Worm (Caenorhabditis elegans) whole organism, L4 larva: Measurements from ENCODE around the gene sfxn-1.2.

Experiments
- F26F4.8 ChIP-seq: fragments of 200-800 bp; sonication (Bioruptor generic); conservative IDR thresholded peaks from 2 replicates; pipeline ENCODE4 v1.3.6; 2022; ENCODE audit warnings: missing genetic modification characterization, missing compliant biosample characterization
- T26A8.4 ChIP-seq: fragments of 200-800 bp; sonication (Bioruptor generic); IDR thresholded peaks from 2 replicates; pipeline ENCODE4 v1.3.6; 2022; ENCODE audit warnings: missing genetic modification characterization, missing compliant biosample characterization
- Y105C5A.15 ChIP-seq: fragments of 200-800 bp; sonication (Bioruptor generic); IDR thresholded peaks from 2 replicates; pipeline ENCODE4 v1.3.6; 2022; ENCODE audit warnings: missing genetic modification characterization, missing compliant biosample characterization
- ZK337.2 ChIP-seq: fragments of 200-800 bp; sonication (Bioruptor generic); IDR thresholded peaks from 2 replicates; pipeline ENCODE4 v1.3.6; 2022; ENCODE audit warnings: missing genetic modification reagents, missing genetic modification characterization, missing compliant biosample characterization
- aha-1 ChIP-seq: fragments of 150-350 bp; peaks from one replicate; lab custom pipeline; 2014; ENCODE audit warnings: missing biosample characterization, missing genetic modification characterization
- ama-1 ChIP-seq: fragments of 150-350 bp; optimal IDR thresholded peaks from 2 replicates; lab custom pipeline; 2014; ENCODE audit warnings: inconsistent platforms, mixed read lengths
- ceh-32 ChIP-seq: sonication (generic microtip); optimal IDR thresholded peaks from 2 replicates; lab custom pipeline; 2016; ENCODE audit warnings: mild to moderate bottlenecking, missing genetic modification characterization, missing compliant biosample characterization; ENCODE audit not compliant: poor library complexity
- ceh-62 ChIP-seq: sonication (generic microtip); optimal IDR thresholded peaks from 2 replicates; lab custom pipeline; 2017; ENCODE audit warnings: missing biosample characterization, missing genetic modification characterization
- daf-12 ChIP-seq: fragments of 150-350 bp; optimal IDR thresholded peaks from 2 replicates; lab custom pipeline; 2014; ENCODE audit warnings: missing biosample characterization, missing genetic modification reagents, missing genetic modification characterization
- daf-8 ChIP-seq: fragments of 200-800 bp; sonication (Bioruptor generic); IDR thresholded peaks from 2 replicates; pipeline ENCODE4 v1.3.6; 2022; ENCODE audit warnings: missing genetic modification characterization, missing compliant biosample characterization
- dmd-8 ChIP-seq: fragments of 200-800 bp; sonication (Bioruptor generic); IDR thresholded peaks from 2 replicates; pipeline ENCODE4 v1.3.6; 2022; ENCODE audit warnings: missing genetic modification characterization, missing compliant biosample characterization
- dmd-9 ChIP-seq: fragments of 200-800 bp; sonication (Bioruptor generic); IDR thresholded peaks from 2 replicates; pipeline ENCODE4 v1.3.6; 2022; ENCODE audit warnings: missing genetic modification reagents, missing genetic modification characterization, missing compliant biosample characterization
- egl-27 ChIP-seq: sonication (generic microtip); optimal IDR thresholded peaks from 3 replicates; lab custom pipeline; 2017; ENCODE audit warnings: missing biosample characterization, missing genetic modification reagents, missing genetic modification characterization
- fos-1 ChIP-seq: fragments of 150-350 bp; optimal IDR thresholded peaks from 2 replicates; lab custom pipeline; 2014; ENCODE audit warnings: missing biosample characterization, missing genetic modification characterization
- hmg-1.1 ChIP-seq: fragments of 200-800 bp; sonication (Bioruptor generic); IDR thresholded peaks from 2 replicates; pipeline ENCODE4 v1.3.6; 2022; ENCODE audit warnings: missing genetic modification reagents, missing genetic modification characterization, missing compliant biosample characterization
- jun-1 ChIP-seq: fragments of 150-350 bp; optimal IDR thresholded peaks from 2 replicates; lab custom pipeline; 2014; ENCODE audit warnings: missing biosample characterization, missing genetic modification reagents, missing genetic modification characterization
- lim-7 ChIP-seq: fragments of 200-800 bp; sonication (Bioruptor generic); IDR thresholded peaks from 2 replicates; pipeline ENCODE4 v1.3.6; 2022; ENCODE audit warnings: missing genetic modification characterization, missing compliant biosample characterization
- lin-1 ChIP-seq: fragments of 200-800 bp; sonication (Bioruptor generic); IDR thresholded peaks from 2 replicates; pipeline ENCODE4 v1.3.6; 2022; ENCODE audit warnings: missing genetic modification reagents, missing genetic modification characterization, missing compliant biosample characterization
- lin-15B ChIP-seq: fragments of 150-350 bp; sonication (generic microtip); optimal IDR thresholded peaks from 3 replicates; lab custom pipeline; 2014; ENCODE audit warnings: missing biosample characterization, missing genetic modification characterization
- lin-29 ChIP-seq: fragments of 200-800 bp; sonication (Bioruptor generic); IDR thresholded peaks from 2 replicates; pipeline ENCODE4 v1.3.6; 2022; ENCODE audit warnings: missing genetic modification reagents, missing genetic modification characterization, missing compliant biosample characterization
- lin-38 ChIP-seq: fragments of 200-800 bp; sonication (Bioruptor generic); IDR thresholded peaks from 2 replicates; pipeline ENCODE4 v1.3.6; 2022; ENCODE audit warnings: missing genetic modification reagents, missing genetic modification characterization, missing compliant biosample characterization
- lsy-2 ChIP-seq, 2 experiments: fragments of 150-350 bp in 1 of 2; sonication (generic microtip) in 1 of 2; optimal IDR thresholded peaks; 2 replicates each; lab custom pipeline; 2014 to 2017; ENCODE audit warnings: missing biosample characterization in 2 of 2, missing genetic modification characterization in 2 of 2
- mep-1 ChIP-seq: fragments of 150-350 bp; sonication (generic microtip); optimal IDR thresholded peaks from 3 replicates; lab custom pipeline; 2014; ENCODE audit warnings: missing biosample characterization, missing genetic modification characterization
- mxl-2 ChIP-seq: fragments of 200-800 bp; sonication (Bioruptor generic); conservative IDR thresholded peaks from 2 replicates; pipeline ENCODE4 v1.3.6; 2022; ENCODE audit warnings: missing genetic modification reagents, missing genetic modification characterization, missing compliant biosample characterization
- nhr-102 ChIP-seq: sonication (generic microtip); optimal IDR thresholded peaks from 2 replicates; lab custom pipeline; 2016; ENCODE audit warnings: mild to moderate bottlenecking, missing genetic modification characterization, moderate library complexity, missing compliant biosample characterization
- nhr-111 ChIP-seq: fragments of 200-800 bp; sonication (Bioruptor generic); optimal IDR thresholded peaks from 2 replicates; lab custom pipeline; 2018; ENCODE audit warnings: mild to moderate bottlenecking, missing genetic modification characterization, missing compliant biosample characterization
- php-3 ChIP-seq: fragments of 200-800 bp; sonication (Bioruptor generic); IDR thresholded peaks from 2 replicates; pipeline ENCODE4 v1.3.6; 2022; ENCODE audit warnings: missing genetic modification reagents, missing genetic modification characterization, missing compliant biosample characterization
- pqm-1 ChIP-seq: sonication (generic microtip); optimal IDR thresholded peaks from 2 replicates; lab custom pipeline; 2017; ENCODE audit warnings: missing biosample characterization, missing genetic modification characterization
- saeg-2 ChIP-seq: fragments of 200-800 bp; sonication (Bioruptor generic); IDR thresholded peaks from 2 replicates; pipeline ENCODE4 v1.3.6; 2022; ENCODE audit warnings: missing genetic modification reagents, missing genetic modification characterization, missing compliant biosample characterization
- set-16 ChIP-seq: fragments of 200-800 bp; sonication (Bioruptor generic); IDR thresholded peaks from 2 replicates; pipeline ENCODE4 v1.3.6; 2022; ENCODE audit warnings: missing genetic modification reagents, missing genetic modification characterization, missing compliant biosample characterization
- snpc-4 ChIP-seq: fragments of 150-350 bp; optimal IDR thresholded peaks from 2 replicates; lab custom pipeline; 2014; ENCODE audit warnings: missing biosample characterization, missing genetic modification characterization
- spr-1 ChIP-seq: sonication (generic microtip); optimal IDR thresholded peaks from 2 replicates; lab custom pipeline; 2016; ENCODE audit warnings: mild to moderate bottlenecking, missing genetic modification characterization, missing compliant biosample characterization
- tag-97 ChIP-seq: fragments of 200-800 bp; sonication (Bioruptor generic); IDR thresholded peaks from 2 replicates; pipeline ENCODE4 v1.3.6; 2022; ENCODE audit warnings: missing genetic modification characterization, missing compliant biosample characterization
- tra-1 ChIP-seq: fragments of 200-800 bp; sonication (Bioruptor generic); IDR thresholded peaks from 2 replicates; pipeline ENCODE4 v1.3.6; 2022; ENCODE audit warnings: missing genetic modification reagents, missing genetic modification characterization, missing compliant biosample characterization
- unc-130 ChIP-seq: sonication (generic microtip); optimal IDR thresholded peaks from 2 replicates; lab custom pipeline; 2016; ENCODE audit warnings: missing genetic modification reagents, missing genetic modification characterization, missing compliant biosample characterization
- vab-7 ChIP-seq: fragments of 200-800 bp; sonication (Bioruptor generic); IDR thresholded peaks from 2 replicates; pipeline ENCODE4 v1.3.6; 2022; ENCODE audit warnings: missing genetic modification reagents, missing genetic modification characterization, missing compliant biosample characterization
- zag-1 ChIP-seq: fragments of 150-350 bp; optimal IDR thresholded peaks from 2 replicates; lab custom pipeline; 2014; ENCODE audit warnings: missing biosample characterization, missing genetic modification characterization
- ztf-11 ChIP-seq: fragments of 150-350 bp; optimal IDR thresholded peaks from 2 replicates; lab custom pipeline; 2014; ENCODE audit warnings: missing biosample characterization, missing genetic modification characterization
- ztf-7 ChIP-seq: fragments of 150-350 bp; optimal IDR thresholded peaks from 2 replicates; lab custom pipeline; 2014; ENCODE audit warnings: missing biosample characterization, missing genetic modification characterization

The sfxn-1.2 gene

DNA sequence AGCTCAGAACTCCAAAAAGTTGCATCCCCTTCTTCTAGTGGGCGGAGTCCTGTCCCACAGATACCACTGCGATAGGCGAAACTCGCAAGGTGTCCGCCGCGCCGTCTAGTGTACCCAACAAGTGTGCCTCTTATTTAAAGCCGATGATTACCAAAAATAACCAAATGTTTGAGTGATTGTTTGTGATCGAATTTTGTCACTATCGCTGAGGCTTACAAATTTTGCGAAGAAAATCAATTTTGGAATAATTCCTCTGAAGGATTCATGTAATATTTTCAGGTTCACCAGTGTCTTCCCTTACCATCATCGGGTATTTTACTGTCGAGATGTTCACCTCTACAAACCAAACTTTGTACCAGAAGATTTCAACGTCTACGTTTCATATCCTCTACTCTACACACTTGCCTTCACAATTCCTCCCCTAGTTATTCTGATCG, 38.2 kb downstream of the sfxn-1.2 start (continued):
- TF ChIP-seq ceh-62 (tag; lab: Kevin White, UChicago): no peak
- TF ChIP-seq snpc-4 (tag; lab: Kevin White, UChicago): peak; percentile 93
- TF ChIP-seq aha-1 (tag; lab: Kevin White, UChicago): peak; percentile 62
- no peak for TF ChIP-seq lin-1 (GFP tag; lab: Robert Waterston, UW)
- no peak for TF ChIP-seq F26F4.8 (GFP tag; lab: Robert Waterston, UW)
- no peak for TF ChIP-seq mxl-2
- peak; percentile 86 for TF ChIP-seq nhr-102 (tag; lab: Kevin White, UChicago)
- TF ChIP-seq lim-7 (GFP tag; lab: Robert Waterston, UW): 0 out of 2 replicates have a peak, but pooled peaks have one; percentile 50
- TF ChIP-seq lsy-2 (tag; optimal IDR thresholded peaks at IDR 0.05; lab: Kevin White, UChicago): peak in 1 of 2 experiments; percentile 72
- TF ChIP-seq daf-8 (GFP tag; lab: Robert Waterston, UW): no peak
- TF ChIP-seq lin-15B (tag; lab: Kevin White, UChicago): no peak
- TF ChIP-seq dmd-8 (GFP tag; lab: Robert Waterston, UW): no peak
- TF ChIP-seq Y105C5A.15 (GFP tag; lab: Robert Waterston, UW): no peak
- peak; percentile 66 for TF ChIP-seq spr-1
- TF ChIP-seq zag-1 (tag; lab: Kevin White, UChicago): no peak
- TF ChIP-seq ztf-7 (tag; lab: Kevin White, UChicago): peak; percentile 31
- no peak for TF ChIP-seq ceh-32 (tag; lab: Kevin White, UChicago)
- no peak for TF ChIP-seq daf-12 (tag; lab: Kevin White, UChicago)
- no peak for TF ChIP-seq lin-29
- no peak for TF ChIP-seq ZK337.2
- TF ChIP-seq saeg-2 (GFP tag; lab: Robert Waterston, UW): peak; percentile 49; the same call in 1 of the 2 replicates

- TF ChIP-seq unc-130 (GFP tag; lab: Kevin White, UChicago) (no peak), fos-1 (tag; lab: Kevin White, UChicago) (no peak), tag-97 (GFP tag; lab: Robert Waterston, UW) (no peak), set-16 (no peak), vab-7 (GFP tag; lab: Robert Waterston, UW) (no peak), ZK337.2 (no peak), jun-1 (tag; lab: Kevin White, UChicago) (no peak), ztf-11 (no peak), tra-1 (no peak), nhr-111 (GFP tag; lab: Kevin White, UChicago) (no peak), mep-1 (tag; lab: Kevin White, UChicago) (no peak), egl-27 (tag; lab: Kevin White, UChicago) (no peak), php-3 (GFP tag; lab: Robert Waterston, UW) (no peak), hmg-1.1 (GFP tag; lab: Robert Waterston, UW) (no peak)
- TF ChIP-seq, all 104 proteins: peak for 0
Measured at ce11 chrII:11226379-11226778, 40.6 kb downstream of the sfxn-1.2 start, which contains the start of gene T06D8.2. Gene T06D8.2 (plus strand): TSS chrII:11226679.

ce11 chrII:11234751-11235150, 48.9 kb downstream of the sfxn-1.2 start, which contains the start of gene cox-15:
Gene cox-15 (minus strand): TSS chrII:11234952.
- TF ChIP-seq pqm-1 (tag; lab: Kevin White, UChicago) (no peak), lin-1 (GFP tag; lab: Robert Waterston, UW) (no peak), ama-1 (lab: Kevin White, UChicago) (peak; percentile 64), unc-130 (GFP tag; lab: Kevin White, UChicago) (no peak), lin-38 (GFP tag; lab: Robert Waterston, UW) (0 out of 2 replicates have a peak, but pooled peaks have one; percentile 32), dmd-8 (GFP tag; lab: Robert Waterston, UW) (peak; percentile 38; the same call in 1 of the 2 replicates), T26A8.4 (peak; percentile 34), dmd-9 (no peak)
